Fruit fly (Drosophila melanogaster): Measurements from ENCODE around the gene tbrd-1.

dm6 chr3R:23893460-23893859, at the start of gene tbrd-1:
- no peak for TF ChIP-seq CG12768 (GFP tag; optimal IDR thresholded peaks at IDR 0.05)
- TF ChIP-seq Hr96 (GFP tag; optimal IDR thresholded peaks at IDR 0.05), result no peak
- TF ChIP-seq CG11617 (GFP tag; optimal IDR thresholded peaks at IDR 0.05), result no peak
- TF ChIP-seq CG7045 (GFP tag; optimal IDR thresholded peaks at IDR 0.05), result no peak
- TF ChIP-seq CG14711 (tag; optimal IDR thresholded peaks at IDR 0.05), result no peak
- TF ChIP-seq pad (GFP tag; optimal IDR thresholded peaks at IDR 0.05), result no peak
- no peak for TF ChIP-seq CG7101 (tag; optimal IDR thresholded peaks at IDR 0.05)
- no peak for TF ChIP-seq cnc (optimal IDR thresholded peaks at IDR 0.05)
- TF ChIP-seq Mnt (GFP tag; optimal IDR thresholded peaks at IDR 0.05), result no peak
- TF ChIP-seq cic (GFP tag; optimal IDR thresholded peaks at IDR 0.05), result no peak
- TF ChIP-seq Crg-1 (GFP tag; optimal IDR thresholded peaks at IDR 0.05), result no peak
- no peak for TF ChIP-seq ovo (GFP tag; optimal IDR thresholded peaks at IDR 0.05)
- no peak for TF ChIP-seq bab1 (GFP tag; optimal IDR thresholded peaks at IDR 0.05)
- TF ChIP-seq kay (GFP tag; ENCODE audit: borderline replicate concordance), result no peak

Measured in whole organism, adult.